Fruit fly (Drosophila melanogaster) whole organism, embryonic: ENCODE results near the gene CG34008.

ENCODE experiments used
- Aef1 ChIP-seq: fragments of 200-800 bp; sonication (Bioruptor generic); IDR thresholded peaks from 3 replicates; pipeline ENCODE4 v1.3.6; 2022; ENCODE audit warnings: missing biosample characterization, missing genetic modification characterization
- Atf3 ChIP-seq: fragments of 200-800 bp; sonication (Bioruptor generic); optimal IDR thresholded peaks from 3 replicates; lab custom pipeline; 2016; ENCODE audit warnings: missing biosample characterization, missing genetic modification characterization
- BtbVII ChIP-seq: fragments of 200-800 bp; sonication (Bioruptor generic); optimal IDR thresholded peaks from 3 replicates; lab custom pipeline; 2017; ENCODE audit warnings: missing biosample characterization, mild to moderate bottlenecking, missing genetic modification characterization
- CG10979 ChIP-seq: fragments of 200-800 bp; sonication (Bioruptor generic); optimal IDR thresholded peaks from 2 replicates; lab custom pipeline; 2018; ENCODE audit warnings: missing biosample characterization, mild to moderate bottlenecking, missing genetic modification characterization, moderate library complexity
- CG11085 ChIP-seq: fragments of 200-800 bp; sonication (Bioruptor generic); IDR thresholded peaks from 2 replicates; pipeline ENCODE4 v1.3.6; 2022; ENCODE audit warnings: missing biosample characterization, missing genetic modification characterization
- CG14050 ChIP-seq: fragments of 200-800 bp; sonication (Bioruptor generic); IDR thresholded peaks from 3 replicates; pipeline ENCODE4 v1.3.6; 2022; ENCODE audit warnings: missing biosample characterization, missing genetic modification characterization
- CG16779 ChIP-seq: fragments of 200-800 bp; sonication (Bioruptor generic); IDR thresholded peaks from 2 replicates; pipeline ENCODE4 v1.3.6; 2022; ENCODE audit warnings: missing biosample characterization, missing genetic modification characterization
- CG17361 ChIP-seq: fragments of 200-800 bp; sonication (Bioruptor generic); IDR thresholded peaks from 3 replicates; pipeline ENCODE4 v1.3.6; 2022; ENCODE audit warnings: missing biosample characterization, missing genetic modification characterization
- CG17568 ChIP-seq: fragments of 200-800 bp; sonication (Bioruptor generic); optimal IDR thresholded peaks from 2 replicates; lab custom pipeline; 2018; ENCODE audit warnings: missing biosample characterization, mild to moderate bottlenecking, missing genetic modification characterization, moderate library complexity
- CG2116 ChIP-seq: fragments of 200-800 bp; sonication (Bioruptor generic); optimal IDR thresholded peaks from 3 replicates; lab custom pipeline; 2018; ENCODE audit warnings: missing biosample characterization, mild to moderate bottlenecking, missing genetic modification characterization
- CG5953 ChIP-seq: fragments of 200-800 bp; sonication (Bioruptor generic); IDR thresholded peaks from 2 replicates; pipeline ENCODE4 v1.3.6; 2022; ENCODE audit warnings: missing biosample characterization, missing genetic modification characterization
- CG6683 ChIP-seq: fragments of 200-800 bp; sonication (Bioruptor generic); optimal IDR thresholded peaks from 2 replicates; lab custom pipeline; 2017; ENCODE audit warnings: missing biosample characterization, mild to moderate bottlenecking, missing genetic modification characterization, missing genetic modification reagents
- CG6854 ChIP-seq: fragments of 200-800 bp; sonication (Bioruptor generic); optimal IDR thresholded peaks from 3 replicates; lab custom pipeline; 2017; ENCODE audit warnings: missing biosample characterization, mild to moderate bottlenecking, missing genetic modification characterization
- CG7271 ChIP-seq: fragments of 200-800 bp; sonication (Bioruptor generic); optimal IDR thresholded peaks from 2 replicates; lab custom pipeline; 2018; ENCODE audit warnings: missing biosample characterization, mild to moderate bottlenecking, missing genetic modification characterization, moderate library complexity
- CG8281 ChIP-seq: fragments of 200-800 bp; sonication (Bioruptor generic); optimal IDR thresholded peaks from 2 replicates; lab custom pipeline; 2018; ENCODE audit warnings: missing biosample characterization, mild to moderate bottlenecking, missing genetic modification characterization, moderate library complexity
- CG8765 ChIP-seq: fragments of 200-800 bp; sonication (Bioruptor generic); IDR thresholded peaks from 2 replicates; pipeline ENCODE4 v1.3.6; 2022; ENCODE audit warnings: missing biosample characterization, missing genetic modification characterization
- CG9437 ChIP-seq: fragments of 200-800 bp; sonication (Bioruptor generic); optimal IDR thresholded peaks from 2 replicates; lab custom pipeline; 2018; ENCODE audit warnings: missing biosample characterization, mild to moderate bottlenecking, missing genetic modification characterization
- E2f2 ChIP-seq: fragments of 200-800 bp; sonication (Bioruptor generic); IDR thresholded peaks from 2 replicates; pipeline ENCODE4 v1.3.6; 2022; ENCODE audit warnings: missing biosample characterization, missing genetic modification characterization
- Eip74EF ChIP-seq, 2 experiments: fragments of 200-800 bp in 1 of 2; fragments of >200 bp in 1 of 2; sonication (Bioruptor generic) in 1 of 2; optimal IDR thresholded peaks; 2 replicates each; lab custom pipeline; 2017 to 2019; ENCODE audit warnings: missing biosample characterization in 2 of 2, missing genetic modification characterization in 2 of 2, mild to moderate bottlenecking in 1 of 2, moderate library complexity in 1 of 2
- Hmx ChIP-seq: fragments of 200-800 bp; sonication (Bioruptor generic); optimal IDR thresholded peaks from 2 replicates; lab custom pipeline; 2016; ENCODE audit warnings: missing biosample characterization, missing genetic modification characterization
- Oaz ChIP-seq: fragments of 200-800 bp; sonication (Bioruptor generic); IDR thresholded peaks from 2 replicates; pipeline ENCODE4 v1.3.6; 2022; ENCODE audit warnings: missing biosample characterization, missing genetic modification characterization
- Opbp ChIP-seq: fragments of 200-800 bp; sonication (Bioruptor generic); IDR thresholded peaks from 3 replicates; pipeline ENCODE4 v1.3.6; 2022; ENCODE audit warnings: missing biosample characterization, missing genetic modification characterization; ENCODE audit not compliant: partially characterized antibody
- Optix ChIP-seq: fragments of 200-800 bp; sonication (Bioruptor generic); IDR thresholded peaks from 3 replicates; pipeline ENCODE4 v1.3.6; 2022; ENCODE audit warnings: missing biosample characterization, missing genetic modification characterization
- Poxn ChIP-seq: fragments of 200-800 bp; sonication (Bioruptor generic); IDR thresholded peaks from 2 replicates; pipeline ENCODE4 v1.3.6; 2022; ENCODE audit warnings: missing biosample characterization, missing genetic modification characterization
- Trl ChIP-seq, 3 experiments: fragments of >200 bp in 2 of 3; fragments of 200-800 bp in 1 of 3; sonication (Bioruptor generic) in 1 of 3; optimal IDR thresholded peaks; 2 replicates in 1 of 3; 3 replicates in 2 of 3; lab custom pipeline; 2016 to 2017; ENCODE audit warnings: missing biosample characterization in 1 of 3, missing genetic modification characterization in 1 of 3
- Usf ChIP-seq: fragments of 200-800 bp; sonication (Bioruptor generic); optimal IDR thresholded peaks from 2 replicates; lab custom pipeline; 2017; ENCODE audit warnings: missing genotype, missing biosample characterization, missing genetic modification characterization
- al ChIP-seq: fragments of 200-800 bp; sonication (Bioruptor generic); IDR thresholded peaks from 2 replicates; pipeline ENCODE4 v1.3.6; 2022; ENCODE audit warnings: missing biosample characterization, missing genetic modification characterization
- amos ChIP-seq: fragments of 200-800 bp; sonication (Bioruptor generic); IDR thresholded peaks from 2 replicates; pipeline ENCODE4 v1.3.6; 2022; ENCODE audit warnings: missing biosample characterization, missing genetic modification characterization; ENCODE audit not compliant: partially characterized antibody
- bigmax ChIP-seq: fragments of 200-800 bp; sonication (Bioruptor generic); optimal IDR thresholded peaks from 2 replicates; lab custom pipeline; 2018; ENCODE audit warnings: missing biosample characterization, mild to moderate bottlenecking, missing genetic modification characterization
- cad ChIP-seq: fragments of >200 bp; optimal IDR thresholded peaks from 2 replicates; lab custom pipeline; 2017; ENCODE audit warnings: missing biosample characterization, missing genetic modification characterization
- crol ChIP-seq: fragments of 200-800 bp; sonication (Bioruptor generic); IDR thresholded peaks from 2 replicates; pipeline ENCODE4 v1.3.6; 2022; ENCODE audit warnings: missing biosample characterization, missing genetic modification characterization
- cwo ChIP-seq: fragments of 200-800 bp; sonication (Bioruptor generic); optimal IDR thresholded peaks from 3 replicates; lab custom pipeline; 2017; ENCODE audit warnings: missing biosample characterization, missing genetic modification characterization, mild to moderate bottlenecking, moderate library complexity, missing genetic modification reagents
- dpn ChIP-seq, 2 experiments: fragments of 200-800 bp; sonication (Bioruptor generic); optimal IDR thresholded peaks; 3 replicates each; lab custom pipeline; 2016; ENCODE audit warnings: missing biosample characterization in 2 of 2, missing genetic modification characterization in 2 of 2
- emc ChIP-seq: fragments of 200-800 bp; sonication (Bioruptor generic); optimal IDR thresholded peaks from 2 replicates; lab custom pipeline; 2016; ENCODE audit warnings: missing biosample characterization, missing genetic modification characterization
- ems ChIP-seq: fragments of 200-800 bp; sonication (Bioruptor generic); optimal IDR thresholded peaks from 3 replicates; lab custom pipeline; 2016; ENCODE audit warnings: missing biosample characterization, missing genetic modification characterization
- eve ChIP-seq, 2 experiments: fragments of >200 bp; optimal IDR thresholded peaks; 2 replicates each; lab custom pipeline; 2017; ENCODE audit warnings: missing biosample characterization in 2 of 2, missing genetic modification characterization in 2 of 2
- fd3F ChIP-seq: fragments of 200-800 bp; sonication (Bioruptor generic); optimal IDR thresholded peaks from 2 replicates; lab custom pipeline; 2018; ENCODE audit warnings: missing biosample characterization, mild to moderate bottlenecking, missing genetic modification characterization, moderate library complexity
- fu2 ChIP-seq: fragments of 200-800 bp; sonication (Bioruptor generic); optimal IDR thresholded peaks from 2 replicates; lab custom pipeline; 2016; ENCODE audit warnings: missing biosample characterization, missing genetic modification characterization
- hkb ChIP-seq, 2 experiments: fragments of 200-800 bp in 1 of 2; fragments of >200 bp in 1 of 2; sonication (Bioruptor generic) in 1 of 2; IDR thresholded peaks in 1 of 2; optimal IDR thresholded peaks in 1 of 2; 2 replicates each; pipeline versions ENCODE4 v1.3.6 to Lab custom; 2017 to 2022; ENCODE audit warnings: missing biosample characterization in 1 of 2, missing genetic modification characterization in 1 of 2
- mam ChIP-seq: fragments of 200-800 bp; sonication (Bioruptor generic); optimal IDR thresholded peaks from 3 replicates; lab custom pipeline; 2016; ENCODE audit warnings: missing biosample characterization, missing genetic modification characterization
- mld ChIP-seq: fragments of 200-800 bp; sonication (Bioruptor generic); IDR thresholded peaks from 3 replicates; pipeline ENCODE4 v1.3.6; 2022; ENCODE audit warnings: missing biosample characterization, missing genetic modification characterization; ENCODE audit not compliant: partially characterized antibody
- odd ChIP-seq: fragments of 200-800 bp; sonication (Bioruptor generic); optimal IDR thresholded peaks from 2 replicates; lab custom pipeline; 2017; ENCODE audit warnings: missing biosample characterization, mild to moderate bottlenecking, missing genetic modification characterization
- pros ChIP-seq: fragments of 200-800 bp; sonication (Bioruptor generic); optimal IDR thresholded peaks from 3 replicates; lab custom pipeline; 2019; ENCODE audit warnings: missing biosample characterization, mild to moderate bottlenecking, missing genetic modification characterization, moderate library complexity
- pum ChIP-seq: fragments of 200-800 bp; sonication (Bioruptor generic); optimal IDR thresholded peaks from 2 replicates; lab custom pipeline; 2016; ENCODE audit warnings: missing biosample characterization, missing genetic modification characterization
- sc ChIP-seq, 3 experiments: fragments of >200 bp in 2 of 3; fragments of 200-800 bp in 1 of 3; sonication (Bioruptor generic) in 1 of 3; optimal IDR thresholded peaks; 2 replicates in 2 of 3; 3 replicates in 1 of 3; lab custom pipeline; 2017; ENCODE audit warnings: mild to moderate bottlenecking in 1 of 3, missing biosample characterization in 1 of 3, missing genetic modification characterization in 1 of 3, missing genetic modification reagents in 1 of 3
- tap ChIP-seq: fragments of 200-800 bp; optimal IDR thresholded peaks from 3 replicates; lab custom pipeline; 2019; ENCODE audit warnings: missing biosample characterization, mild to moderate bottlenecking, missing genetic modification characterization, moderate library complexity
- vnd ChIP-seq: fragments of 200-800 bp; sonication (Bioruptor generic); IDR thresholded peaks from 3 replicates; pipeline ENCODE4 v1.3.6; 2022; ENCODE audit warnings: missing biosample characterization, missing genetic modification characterization; ENCODE audit not compliant: partially characterized antibody

CG34008 gene

dm6 chr3R:20557415-20558105, 23.8 kb downstream of the CG34008 start, which contains the start of the genes DPCoAC and CG5180 (continued):
- TF ChIP-seq CG11085 (GFP tag; lab: Robert Waterston, UW) (peak; percentile 72), Hmx (GFP tag; lab: Kevin White, UChicago) (no peak), fu2 (GFP tag; lab: Kevin White, UChicago) (peak; percentile 62), Poxn (GFP tag; lab: Robert Waterston, UW) (no peak), BtbVII (GFP tag; lab: Kevin White, UChicago) (no peak), CG6854 (GFP tag; lab: Kevin White, UChicago) (peak; percentile 57), CG10979 (tag; lab: Kevin White, UChicago) (peak; percentile 38), Trl (optimal IDR thresholded peaks at IDR 0.05; lab: Kevin White, UChicago) (no peak), Trl (GFP tag; optimal IDR thresholded peaks at IDR 0.05; lab: Kevin White, UChicago) (peak; percentile 38), CG16779 (GFP tag; lab: Robert Waterston, UW) (peak; percentile 79), ems (GFP tag; lab: Kevin White, UChicago) (peak; percentile 33), CG6683 (GFP tag; lab: Kevin White, UChicago) (no peak), Eip74EF (GFP tag; optimal IDR thresholded peaks at IDR 0.05; lab: Kevin White, UChicago) (no peak), dpn (GFP tag; optimal IDR thresholded peaks at IDR 0.05; lab: Kevin White, UChicago) (peak; percentile 68 to 73), sc (optimal IDR thresholded peaks at IDR 0.05; lab: Kevin White, UChicago) (no peak), sc (GFP tag; optimal IDR thresholded peaks at IDR 0.05; lab: Kevin White, UChicago) (no peak), CG8765 (GFP tag; lab: Robert Waterston, UW) (no peak; the same call in 1 of the 2 replicates), Usf (GFP tag; lab: Kevin White, UChicago) (peak; percentile 39), mld (no peak), mam (GFP tag; lab: Kevin White, UChicago) (peak; percentile 87), Aef1 (GFP tag; lab: Robert Waterston, UW) (peak; percentile 78), Optix (peak; percentile 52; the same call in 1 of the 3 replicates), bigmax (GFP tag; lab: Kevin White, UChicago) (peak; percentile 16), CG5953 (GFP tag; lab: Robert Waterston, UW) (no peak), Opbp (GFP tag; lab: Robert Waterston, UW) (peak; percentile 82), pros (GFP tag; lab: Kevin White, UChicago) (no peak), fd3F (peak; percentile 48), emc (GFP tag; lab: Kevin White, UChicago) (peak; percentile 31), cad (GFP tag; lab: Kevin White, UChicago) (no peak), cwo (GFP tag; lab: Kevin White, UChicago) (peak; percentile 13), odd (GFP tag; lab: Kevin White, UChicago) (peak; percentile 32), CG8281 (tag; lab: Kevin White, UChicago) (no peak), CG17568 (GFP tag; lab: Kevin White, UChicago) (peak; percentile 6), al (GFP tag; lab: Robert Waterston, UW) (peak; percentile 65), Oaz (peak; percentile 54; the same call in 1 of the 2 replicates), pum (GFP tag; lab: Kevin White, UChicago) (peak; percentile 64), E2f2 (peak; percentile 12; the same call in 1 of the 2 replicates), Atf3 (GFP tag; lab: Kevin White, UChicago) (peak; percentile 14), CG9437 (peak; percentile 59), vnd (GFP tag; lab: Robert Waterston, UW) (peak; percentile 44; the same call in 2 of the 3 replicates), hkb (optimal IDR thresholded peaks at IDR 0.05; lab: Kevin White, UChicago) (no peak), hkb (GFP tag; IDR thresholded peaks at IDR 0.05; lab: Robert Waterston, UW) (no peak; the same call in 1 of the 2 replicates), crol (no peak), CG2116 (GFP tag; lab: Kevin White, UChicago) (peak; percentile 54), eve (GFP tag; optimal IDR thresholded peaks at IDR 0.05; lab: Kevin White, UChicago) (no peak), tap (tag; lab: Kevin White, UChicago) (peak; percentile 34), CG7271 (tag; lab: Kevin White, UChicago) (no peak), CG17361 (peak; percentile 78), amos (GFP tag; lab: Robert Waterston, UW) (peak; percentile 78), CG14050 (GFP tag; lab: Robert Waterston, UW) (peak; percentile 37; the same call in 2 of the 3 replicates)
